5 fruit fly cellular contexts compared by ENCODE assay signal in the genomic region with DNA sequence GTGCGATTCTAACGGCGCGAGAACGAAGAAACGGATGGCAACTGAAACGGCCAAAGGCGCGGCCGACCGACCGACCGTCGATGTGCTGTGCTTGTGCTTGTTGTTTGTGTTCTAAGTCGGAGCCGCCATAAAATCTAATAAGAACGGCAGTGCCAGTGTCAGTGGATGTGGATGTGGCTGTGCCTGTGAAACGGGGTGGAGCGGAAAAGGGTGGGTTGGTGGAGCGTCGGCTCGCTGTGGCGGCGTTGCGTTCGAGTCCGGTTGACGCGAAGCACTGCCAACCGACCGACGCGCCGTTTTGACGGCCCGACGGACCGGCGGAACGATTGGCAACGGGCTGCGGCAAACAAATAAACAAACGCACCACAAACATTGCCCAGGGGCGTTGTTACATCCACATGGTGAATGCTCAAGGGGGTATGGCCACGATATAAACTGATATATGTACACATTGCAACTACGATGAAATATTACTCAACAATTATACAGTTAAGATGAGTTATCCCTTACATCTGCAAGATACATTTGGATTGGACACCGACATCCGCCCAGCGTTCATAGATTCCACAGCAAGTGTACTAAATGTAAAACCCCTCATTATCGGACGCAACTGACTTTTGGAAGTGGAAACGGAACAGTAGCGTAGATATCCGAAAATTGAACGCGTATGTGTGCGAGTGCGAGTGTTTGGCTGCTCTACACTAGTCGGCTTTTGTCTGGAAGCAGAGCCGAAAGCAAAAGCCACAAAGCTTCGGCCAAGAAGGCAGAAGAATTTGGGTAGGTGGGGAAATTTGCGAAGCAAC.
TF ChIP-seq lines count a peak whose summit lies in the region.

Atf3 (minus strand) TSS at position 267 of the 803 bp plus-strand sequence.

TF ChIP-seq in whole organism, adult, 20 proteins besides CTCF, POLR2A, EP300 and RAD21 (continued from another document):
- peak; percentile 66 for TF ChIP-seq ovo (GFP tag; optimal IDR thresholded peaks at IDR 0.05; lab: Kevin White, UChicago)
- peak; percentile 98 for TF ChIP-seq CG7101 (tag; optimal IDR thresholded peaks at IDR 0.05; lab: Kevin White, UChicago)
- TF ChIP-seq Crg-1 (GFP tag; optimal IDR thresholded peaks at IDR 0.05; lab: Kevin White, UChicago): peak; percentile 94
- peak; percentile 98 for TF ChIP-seq Hr96 (GFP tag; optimal IDR thresholded peaks at IDR 0.05; lab: Kevin White, UChicago)

TF ChIP-seq in whole organism, embryonic, 481 proteins besides CTCF, POLR2A, EP300 and RAD21 (continued from another document and continues in another):
- TF ChIP-seq CG1602 (GFP tag; optimal IDR thresholded peaks at IDR 0.05; lab: Kevin White, UChicago): peak; percentile 98
- TF ChIP-seq CG12155 (GFP tag; optimal IDR thresholded peaks at IDR 0.05; lab: Kevin White, UChicago): peak; percentile 99
- TF ChIP-seq pzg (GFP tag; optimal IDR thresholded peaks at IDR 0.05; lab: Kevin White, UChicago): peak; percentile 52
- peak; percentile 99 for TF ChIP-seq Antp (GFP tag; optimal IDR thresholded peaks at IDR 0.05; lab: Kevin White, UChicago)
- peak; percentile 98 for TF ChIP-seq CG4820 (GFP tag; optimal IDR thresholded peaks at IDR 0.05; lab: Kevin White, UChicago)
- TF ChIP-seq CG12104 (GFP tag; optimal IDR thresholded peaks at IDR 0.05; lab: Kevin White, UChicago): peak; percentile 99
- no peak for TF ChIP-seq nom (GFP tag; optimal IDR thresholded peaks at IDR 0.05; lab: Kevin White, UChicago)
- TF ChIP-seq CG33213 (GFP tag; optimal IDR thresholded peaks at IDR 0.05; lab: Kevin White, UChicago): peak; percentile 99
- peak; percentile 100 for TF ChIP-seq org-1 (GFP tag; optimal IDR thresholded peaks at IDR 0.05; lab: Kevin White, UChicago)
- peak; percentile 98 to 99 for TF ChIP-seq Pdp1 (GFP tag; optimal IDR thresholded peaks at IDR 0.05; lab: Kevin White, UChicago)
- TF ChIP-seq Side (GFP tag; optimal IDR thresholded peaks at IDR 0.05; lab: Kevin White, UChicago): peak; percentile 99
- peak; percentile 98 for TF ChIP-seq croc (GFP tag; conservative IDR thresholded peaks at IDR 0.05; lab: Robert Waterston, UW)
- peak; percentile 99 for TF ChIP-seq luna (GFP tag; optimal IDR thresholded peaks at IDR 0.05; lab: Kevin White, UChicago)
- TF ChIP-seq ind (GFP tag; optimal IDR thresholded peaks at IDR 0.05; lab: Kevin White, UChicago): peak; percentile 100
- TF ChIP-seq CG17385 (GFP tag; optimal IDR thresholded peaks at IDR 0.05; lab: Kevin White, UChicago): peak; percentile 97
- peak; percentile 99 for TF ChIP-seq CG32532 (GFP tag; IDR thresholded peaks at IDR 0.05; lab: Robert Waterston, UW)
- peak; percentile 97 for TF ChIP-seq CG6175 (GFP tag; IDR thresholded peaks at IDR 0.05; lab: Robert Waterston, UW)
- TF ChIP-seq crp (GFP tag; optimal IDR thresholded peaks at IDR 0.05; lab: Kevin White, UChicago): peak in 1 of 2 experiments; percentile 75
- no peak for TF ChIP-seq CG2129 (GFP tag; IDR thresholded peaks at IDR 0.05; lab: Robert Waterston, UW; ENCODE audit: partially characterized antibody)
- peak; percentile 98 for TF ChIP-seq sug (tag; optimal IDR thresholded peaks at IDR 0.05; lab: Kevin White, UChicago)
- peak; percentile 93 for TF ChIP-seq bowl (GFP tag; IDR thresholded peaks at IDR 0.05; lab: Robert Waterston, UW)
- TF ChIP-seq gro (GFP tag; optimal IDR thresholded peaks at IDR 0.05; lab: Kevin White, UChicago): peak; percentile 99
- peak; percentile 99 for TF ChIP-seq sisA (GFP tag; IDR thresholded peaks at IDR 0.05; lab: Robert Waterston, UW)
- peak; percentile 98 for TF ChIP-seq tin (GFP tag; optimal IDR thresholded peaks at IDR 0.05; lab: Kevin White, UChicago)
- TF ChIP-seq CG10462 (GFP tag; optimal IDR thresholded peaks at IDR 0.05; lab: Kevin White, UChicago): peak; percentile 97
- peak; percentile 99 for TF ChIP-seq Chrac-16 (GFP tag; optimal IDR thresholded peaks at IDR 0.05; lab: Kevin White, UChicago)
- TF ChIP-seq shn (GFP tag; optimal IDR thresholded peaks at IDR 0.05; lab: Kevin White, UChicago): peak; percentile 100
- TF ChIP-seq sob (GFP tag; IDR thresholded peaks at IDR 0.05; lab: Robert Waterston, UW): peak; percentile 99
- TF ChIP-seq klu (GFP tag; IDR thresholded peaks at IDR 0.05; lab: Robert Waterston, UW): peak; percentile 99

TF ChIP-seq in whole organism, prepupa, 60 proteins besides CTCF, POLR2A, EP300 and RAD21 (continued from another document and continues in another):
- TF ChIP-seq Ets96B (tag; optimal IDR thresholded peaks at IDR 0.05; lab: Kevin White, UChicago) (peak; percentile 78), Sox15 (GFP tag; optimal IDR thresholded peaks at IDR 0.05; lab: Kevin White, UChicago) (peak; percentile 83), CG4318 (GFP tag; optimal IDR thresholded peaks at IDR 0.05; lab: Kevin White, UChicago) (peak; percentile 96), CG3032 (tag; optimal IDR thresholded peaks at IDR 0.05; lab: Kevin White, UChicago) (peak; percentile 75), svp (GFP tag; lab: Kevin White, UChicago) (peak; percentile 92), CG6792 (GFP tag; optimal IDR thresholded peaks at IDR 0.05; lab: Kevin White, UChicago) (peak; percentile 86), Eip93F (GFP tag; optimal IDR thresholded peaks at IDR 0.05; lab: Kevin White, UChicago) (peak; percentile 20), achi (GFP tag; optimal IDR thresholded peaks at IDR 0.05; lab: Kevin White, UChicago) (peak; percentile 90), dac (GFP tag; optimal IDR thresholded peaks at IDR 0.05; lab: Kevin White, UChicago) (peak; percentile 96), CG15336 (GFP tag; IDR thresholded peaks at IDR 0.05; lab: Robert Waterston, UW) (peak; percentile 96), CG11762 (GFP tag; optimal IDR thresholded peaks at IDR 0.05; lab: Kevin White, UChicago; ENCODE audit: insufficient read depth) (peak; percentile 85), topi (GFP tag; optimal IDR thresholded peaks at IDR 0.05; lab: Kevin White, UChicago) (peak; percentile 86), Blimp-1 (GFP tag; optimal IDR thresholded peaks at IDR 0.05; lab: Kevin White, UChicago) (peak; percentile 74), fkh (GFP tag; optimal IDR thresholded peaks at IDR 0.05; lab: Kevin White, UChicago) (peak; percentile 99), Hr39 (GFP tag; optimal IDR thresholded peaks at IDR 0.05; lab: Kevin White, UChicago) (peak; percentile 92), CG10631 (GFP tag; optimal IDR thresholded peaks at IDR 0.05; lab: Kevin White, UChicago) (peak; percentile 92), Lpt (GFP tag; optimal IDR thresholded peaks at IDR 0.05; lab: Kevin White, UChicago) (peak; percentile 92), Hr38 (GFP tag; optimal IDR thresholded peaks at IDR 0.05; lab: Kevin White, UChicago) (peak; percentile 58), CG6854 (GFP tag; optimal IDR thresholded peaks at IDR 0.05; lab: Kevin White, UChicago) (no peak), Eip78C (GFP tag; lab: Kevin White, UChicago) (peak; percentile 97), CG10669 (GFP tag; optimal IDR thresholded peaks at IDR 0.05; lab: Kevin White, UChicago) (peak; percentile 74), fd59A (GFP tag; optimal IDR thresholded peaks at IDR 0.05; lab: Kevin White, UChicago) (peak; percentile 79), CG9139 (GFP tag; optimal IDR thresholded peaks at IDR 0.05; lab: Kevin White, UChicago) (peak; percentile 45), CG7368 (GFP tag; optimal IDR thresholded peaks at IDR 0.05; lab: Kevin White, UChicago) (peak; percentile 84), fd85E (GFP tag; optimal IDR thresholded peaks at IDR 0.05; lab: Kevin White, UChicago) (peak; percentile 37), salr (GFP tag; optimal IDR thresholded peaks at IDR 0.05; lab: Kevin White, UChicago) (peak; percentile 49 to 89), CG32006 (GFP tag; optimal IDR thresholded peaks at IDR 0.05; lab: Kevin White, UChicago) (peak; percentile 99), Sox102F (GFP tag; optimal IDR thresholded peaks at IDR 0.05; lab: Kevin White, UChicago) (peak; percentile 88), Hr4 (GFP tag; optimal IDR thresholded peaks at IDR 0.05; lab: Kevin White, UChicago) (peak; percentile 97), Gug (GFP tag; IDR thresholded peaks at IDR 0.05; lab: Robert Waterston, UW) (peak; percentile 95)

TF ChIP-seq in whole organism, pupa, 21 proteins besides CTCF, POLR2A, EP300 and RAD21 (continued from another document):
- TF ChIP-seq CG12605 (GFP tag; IDR thresholded peaks at IDR 0.05; lab: Robert Waterston, UW): peak; percentile 86
- peak; percentile 97 for TF ChIP-seq CG32121 (GFP tag; IDR thresholded peaks at IDR 0.05; lab: Robert Waterston, UW)
- TF ChIP-seq Snoo (tag; optimal IDR thresholded peaks at IDR 0.05; lab: Kevin White, UChicago): peak; percentile 80

TF ChIP-seq in whole organism, wandering third instar larva, 38 proteins besides CTCF, POLR2A, EP300 and RAD21 (continued from another document):
- peak; percentile 71 for TF ChIP-seq Rel (GFP tag; optimal IDR thresholded peaks at IDR 0.05; lab: Kevin White, UChicago)
- peak; percentile 81 for TF ChIP-seq Rel (tag; optimal IDR thresholded peaks at IDR 0.05; lab: Kevin White, UChicago)
- no peak for TF ChIP-seq N (GFP tag; optimal IDR thresholded peaks at IDR 0.05; lab: Kevin White, UChicago)
- peak; percentile 99 for TF ChIP-seq ey (GFP tag; optimal IDR thresholded peaks at IDR 0.05; lab: Kevin White, UChicago)
- TF ChIP-seq sv (GFP tag; optimal IDR thresholded peaks at IDR 0.05; lab: Kevin White, UChicago): peak; percentile 99
- TF ChIP-seq CrebA (GFP tag; optimal IDR thresholded peaks at IDR 0.05; lab: Kevin White, UChicago; ENCODE audit: borderline replicate concordance): peak; percentile 87
- TF ChIP-seq rgr (GFP tag; optimal IDR thresholded peaks at IDR 0.05; lab: Kevin White, UChicago): peak; percentile 99
- TF ChIP-seq Hr78 (GFP tag; optimal IDR thresholded peaks at IDR 0.05; lab: Kevin White, UChicago): no peak
- TF ChIP-seq Mio (GFP tag; optimal IDR thresholded peaks at IDR 0.05; lab: Kevin White, UChicago): peak; percentile 91
- no peak for TF ChIP-seq Myc (optimal IDR thresholded peaks at IDR 0.05; lab: Kevin White, UChicago)
- TF ChIP-seq Vsx2 (GFP tag; optimal IDR thresholded peaks at IDR 0.05; lab: Kevin White, UChicago; ENCODE audit: partially characterized antibody): no peak
- TF ChIP-seq fru (GFP tag; optimal IDR thresholded peaks at IDR 0.05; lab: Kevin White, UChicago): peak; percentile 99
- TF ChIP-seq br (GFP tag; optimal IDR thresholded peaks at IDR 0.05; lab: Kevin White, UChicago): peak; percentile 98
- no peak for TF ChIP-seq Abd-B (GFP tag; optimal IDR thresholded peaks at IDR 0.05; lab: Kevin White, UChicago)
- TF ChIP-seq psq (GFP tag; optimal IDR thresholded peaks at IDR 0.05; lab: Kevin White, UChicago): peak; percentile 96
- TF ChIP-seq Sp1 (GFP tag; optimal IDR thresholded peaks at IDR 0.05; lab: Kevin White, UChicago): peak; percentile 97
- TF ChIP-seq dmrt93B (GFP tag; optimal IDR thresholded peaks at IDR 0.05; lab: Kevin White, UChicago): peak; percentile 97
- TF ChIP-seq brk (GFP tag; optimal IDR thresholded peaks at IDR 0.05; lab: Kevin White, UChicago): peak; percentile 88
- TF ChIP-seq lola (GFP tag; optimal IDR thresholded peaks at IDR 0.05; lab: Kevin White, UChicago): no peak
- peak; percentile 95 to 99 for TF ChIP-seq foxo (GFP tag; optimal IDR thresholded peaks at IDR 0.05; lab: Kevin White, UChicago)
